Worm (Caenorhabditis elegans): Measurements from ENCODE around the gene C04A11.1.

Gene C04A11.1

ce11 chrX:13660206-13660605 is at the start of gene C04A11.1:
C04A11.1 (plus strand) TSS chrX:13660506.
- TF ChIP-seq flt-1 (GFP tag; IDR thresholded peaks at IDR 0.05) = no peak
- no peak for TF ChIP-seq T22C8.4 (GFP tag; IDR thresholded peaks at IDR 0.05)
- TF ChIP-seq ztf-23 (GFP tag; IDR thresholded peaks at IDR 0.05) = no peak

DNA sequence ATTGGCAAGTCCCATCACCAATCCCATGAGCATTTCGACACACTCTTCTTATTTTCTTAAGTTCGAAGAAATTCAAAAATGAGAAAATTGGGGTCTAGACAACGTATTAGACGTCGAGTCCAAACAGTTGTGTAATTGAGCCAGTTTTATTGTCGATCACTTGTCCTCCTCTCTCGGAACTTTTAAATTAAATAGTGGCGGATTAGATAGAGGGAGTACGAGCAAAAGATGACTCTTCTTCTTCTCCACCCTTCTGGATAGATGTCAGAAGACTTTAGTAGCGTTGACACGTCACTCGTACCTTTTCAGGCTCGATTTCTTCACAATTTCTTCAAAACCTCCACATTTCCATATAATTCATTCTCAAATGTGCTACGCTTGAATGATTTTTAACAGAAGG is 45.1 kb upstream of the C04A11.1 start:
- TF ChIP-seq T22C8.4 (GFP tag; IDR thresholded peaks at IDR 0.05) (no peak), tab-1 (GFP tag; IDR thresholded peaks at IDR 0.05) (no peak), klf-2 (GFP tag; conservative IDR thresholded peaks at IDR 0.05) (no peak), ztf-23 (GFP tag; IDR thresholded peaks at IDR 0.05) (no peak), med-1 (GFP tag; optimal IDR thresholded peaks at IDR 0.05; ENCODE audit: insufficient read depth) (no peak), ztf-29 (GFP tag; IDR thresholded peaks at IDR 0.05) (no peak), cog-1 (tag; optimal IDR thresholded peaks at IDR 0.05) (no peak), ref-1 (GFP tag; conservative IDR thresholded peaks at IDR 0.05) (no peak), flt-1 (GFP tag; IDR thresholded peaks at IDR 0.05) (no peak)

DNA sequence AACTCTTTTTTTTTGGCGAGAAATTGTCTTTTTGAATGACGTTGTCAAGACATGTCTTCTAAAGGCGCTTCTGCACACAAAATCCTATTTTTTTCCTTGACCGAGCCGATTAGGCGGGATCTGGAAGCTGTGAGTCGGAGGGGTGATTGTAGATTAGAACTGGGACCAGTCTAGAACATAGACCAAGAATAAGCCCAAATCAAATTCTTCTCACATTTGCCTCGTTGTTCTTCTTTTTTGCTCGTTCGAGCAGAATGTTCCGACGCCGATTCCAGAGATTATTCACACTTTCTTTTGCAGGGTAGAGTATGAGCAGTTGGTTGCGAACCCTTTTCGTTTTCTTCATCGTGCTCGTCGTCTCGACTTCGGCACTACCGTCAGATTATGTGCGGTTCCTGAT is 41.7 kb upstream of the C04A11.1 start, which contains the start of gene nlp-53:
nlp-53 (plus strand) TSS at position 301 of the 400 bp plus-strand sequence.
- TF ChIP-seq cog-1 (tag; optimal IDR thresholded peaks at IDR 0.05) (no peak), klf-2 (GFP tag; conservative IDR thresholded peaks at IDR 0.05) (no peak), med-1 (GFP tag; optimal IDR thresholded peaks at IDR 0.05; ENCODE audit: insufficient read depth) (no peak), flt-1 (GFP tag; IDR thresholded peaks at IDR 0.05) (no peak), tab-1 (GFP tag; IDR thresholded peaks at IDR 0.05) (no peak)

DNA sequence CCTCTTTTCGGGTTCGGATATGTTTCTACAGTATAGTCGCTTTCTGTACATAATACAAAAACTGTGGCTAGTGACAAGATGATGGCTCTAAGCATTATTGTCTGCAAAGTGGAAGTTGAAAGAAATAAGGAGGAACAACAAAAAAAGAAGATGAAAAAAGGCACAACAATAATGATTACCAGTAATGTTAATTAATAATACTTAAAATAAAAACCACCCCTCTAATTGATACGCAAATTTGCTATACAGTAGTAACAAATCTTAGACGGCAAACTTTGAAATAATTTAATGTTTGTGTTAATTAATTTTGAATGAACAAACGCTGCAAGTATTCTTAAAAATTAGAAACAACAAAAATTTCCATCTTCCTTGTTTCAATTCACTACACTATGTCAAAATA is 38.7 kb upstream of the C04A11.1 start, which contains the start of gene Y12A6A.1:
Y12A6A.1 (minus strand) TSS at position 101 of the 400 bp plus-strand sequence.
- TF ChIP-seq ref-1 (GFP tag; conservative IDR thresholded peaks at IDR 0.05) = no peak
- TF ChIP-seq med-1 (GFP tag; optimal IDR thresholded peaks at IDR 0.05; ENCODE audit: insufficient read depth) = no peak
- TF ChIP-seq ztf-29 (GFP tag; IDR thresholded peaks at IDR 0.05) = no peak
- TF ChIP-seq T22C8.4 (GFP tag; IDR thresholded peaks at IDR 0.05) = no peak
- TF ChIP-seq flt-1 (GFP tag; IDR thresholded peaks at IDR 0.05) = no peak
- no peak for TF ChIP-seq tab-1 (GFP tag; IDR thresholded peaks at IDR 0.05)
- TF ChIP-seq klf-2 (GFP tag; conservative IDR thresholded peaks at IDR 0.05) = no peak
- TF ChIP-seq cog-1 (tag; optimal IDR thresholded peaks at IDR 0.05) = no peak
- no peak for TF ChIP-seq ztf-23 (GFP tag; IDR thresholded peaks at IDR 0.05)

DNA sequence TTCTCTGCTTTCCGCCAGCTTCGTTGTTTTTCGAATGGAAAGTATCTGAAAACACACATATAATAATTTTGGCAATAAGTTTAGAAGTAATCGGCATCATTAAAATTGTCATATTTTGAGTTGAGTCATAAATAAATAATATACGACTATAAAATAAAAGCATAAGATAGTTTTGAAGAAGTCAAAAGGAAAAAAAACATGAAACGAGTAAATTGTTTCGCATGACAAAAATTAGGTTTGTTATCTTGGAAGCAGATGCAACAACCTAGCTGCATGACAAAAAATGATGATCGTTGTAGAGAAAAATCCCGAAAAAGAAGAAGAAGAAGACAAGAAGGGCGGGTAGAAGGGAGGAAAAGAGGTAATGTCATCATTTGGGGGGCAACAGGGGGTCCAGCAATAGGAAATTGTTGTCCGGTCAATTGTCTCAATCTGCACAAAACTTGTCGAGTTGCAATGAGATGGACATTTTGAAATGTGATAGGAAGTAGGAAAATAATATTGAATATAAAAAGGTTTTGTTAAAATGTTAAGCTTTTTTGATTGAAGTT is 29.1 kb upstream of the C04A11.1 start, which contains the start of gene nlg-1:
nlg-1 (minus strand) TSS at position 51 of the 551 bp plus-strand sequence.
- TF ChIP-seq tab-1 (GFP tag; IDR thresholded peaks at IDR 0.05) = no peak
- no peak for TF ChIP-seq klf-2 (GFP tag; conservative IDR thresholded peaks at IDR 0.05)
- no peak for TF ChIP-seq med-1 (GFP tag; optimal IDR thresholded peaks at IDR 0.05; ENCODE audit: insufficient read depth)

DNA sequence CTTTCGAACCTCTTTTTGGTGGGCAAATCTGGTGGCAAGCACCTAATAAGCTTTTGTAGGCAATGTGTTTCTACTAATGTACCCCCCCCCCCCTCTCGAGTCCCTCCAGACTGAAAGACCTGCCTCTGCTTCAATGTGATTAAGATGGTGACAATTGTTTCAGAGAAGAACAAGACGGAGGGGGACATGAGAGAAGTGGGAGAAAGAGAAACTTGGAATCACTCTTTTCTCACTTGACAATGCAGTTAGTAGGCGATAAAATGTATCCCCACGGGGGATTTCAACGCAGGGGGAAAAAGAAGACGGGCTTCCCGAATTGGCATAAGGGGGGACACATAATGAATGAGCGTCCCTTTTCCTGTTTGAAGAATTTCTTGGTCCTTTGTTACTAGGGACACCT is 28.1 kb upstream of the C04A11.1 start:
- no peak for TF ChIP-seq tab-1 (GFP tag; IDR thresholded peaks at IDR 0.05)
- TF ChIP-seq ztf-23 (GFP tag; IDR thresholded peaks at IDR 0.05) = no peak
- TF ChIP-seq ztf-29 (GFP tag; IDR thresholded peaks at IDR 0.05) = no peak
- TF ChIP-seq med-1 (GFP tag; optimal IDR thresholded peaks at IDR 0.05; ENCODE audit: insufficient read depth) = no peak
- no peak for TF ChIP-seq cog-1 (tag; optimal IDR thresholded peaks at IDR 0.05)
- no peak for TF ChIP-seq flt-1 (GFP tag; IDR thresholded peaks at IDR 0.05)
- TF ChIP-seq ref-1 (GFP tag; conservative IDR thresholded peaks at IDR 0.05) = no peak
- TF ChIP-seq klf-2 (GFP tag; conservative IDR thresholded peaks at IDR 0.05) = no peak
- no peak for TF ChIP-seq T22C8.4 (GFP tag; IDR thresholded peaks at IDR 0.05)

DNA sequence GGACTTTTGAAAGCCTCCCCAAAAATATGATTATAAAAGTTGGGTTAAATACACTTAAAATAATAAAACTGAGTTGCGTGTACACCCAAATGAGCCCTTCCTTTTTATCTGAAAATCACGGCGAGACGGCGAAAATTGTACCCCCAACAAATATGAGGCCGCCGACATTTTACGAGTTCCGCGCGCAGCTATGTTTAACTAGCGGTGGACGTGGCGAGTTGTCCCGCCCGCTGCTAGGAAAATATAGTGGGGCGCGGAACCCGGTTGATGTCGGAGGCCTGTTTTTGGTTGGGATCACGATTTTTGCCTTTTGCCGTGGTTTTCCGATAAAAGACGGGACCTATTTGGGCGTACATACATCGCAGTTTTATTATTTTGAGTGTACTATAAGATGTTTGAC is 27.3 kb upstream of the C04A11.1 start:
- TF ChIP-seq ztf-23 (GFP tag; IDR thresholded peaks at IDR 0.05) = no peak
- no peak for TF ChIP-seq klf-2 (GFP tag; conservative IDR thresholded peaks at IDR 0.05)
- no peak for TF ChIP-seq tab-1 (GFP tag; IDR thresholded peaks at IDR 0.05)
- TF ChIP-seq med-1 (GFP tag; optimal IDR thresholded peaks at IDR 0.05; ENCODE audit: insufficient read depth) = no peak
- TF ChIP-seq ref-1 (GFP tag; conservative IDR thresholded peaks at IDR 0.05) = no peak
- TF ChIP-seq cog-1 (tag; optimal IDR thresholded peaks at IDR 0.05) = no peak
- no peak for TF ChIP-seq T22C8.4 (GFP tag; IDR thresholded peaks at IDR 0.05)
- TF ChIP-seq ztf-29 (GFP tag; IDR thresholded peaks at IDR 0.05) = no peak
- TF ChIP-seq flt-1 (GFP tag; IDR thresholded peaks at IDR 0.05) = no peak

ce11 chrX:13633876-13634479 is 26.3 kb upstream of the C04A11.1 start:
- TF ChIP-seq ztf-23 (GFP tag; IDR thresholded peaks at IDR 0.05) = no peak
- no peak for TF ChIP-seq T22C8.4 (GFP tag; IDR thresholded peaks at IDR 0.05)
- no peak for TF ChIP-seq ztf-29 (GFP tag; IDR thresholded peaks at IDR 0.05)
- TF ChIP-seq ref-1 (GFP tag; conservative IDR thresholded peaks at IDR 0.05) = no peak
- TF ChIP-seq cog-1 (tag; optimal IDR thresholded peaks at IDR 0.05) = no peak
- TF ChIP-seq flt-1 (GFP tag; IDR thresholded peaks at IDR 0.05) = no peak
- TF ChIP-seq med-1 (GFP tag; optimal IDR thresholded peaks at IDR 0.05; ENCODE audit: insufficient read depth) = no peak
- no peak for TF ChIP-seq klf-2 (GFP tag; conservative IDR thresholded peaks at IDR 0.05)
- TF ChIP-seq tab-1 (GFP tag; IDR thresholded peaks at IDR 0.05) = no peak

- TF ChIP-seq flt-1 (GFP tag; IDR thresholded peaks at IDR 0.05) (no peak), med-1 (GFP tag; optimal IDR thresholded peaks at IDR 0.05; ENCODE audit: insufficient read depth) (no peak), cog-1 (tag; optimal IDR thresholded peaks at IDR 0.05) (no peak), tab-1 (GFP tag; IDR thresholded peaks at IDR 0.05) (no peak), ref-1 (GFP tag; conservative IDR thresholded peaks at IDR 0.05) (no peak), ztf-29 (GFP tag; IDR thresholded peaks at IDR 0.05) (no peak), klf-2 (GFP tag; conservative IDR thresholded peaks at IDR 0.05) (no peak), T22C8.4 (GFP tag; IDR thresholded peaks at IDR 0.05) (no peak), ztf-23 (GFP tag; IDR thresholded peaks at IDR 0.05) (no peak)
Observed at ce11 chrX:13637526-13637925, 22.8 kb upstream of the C04A11.1 start.

Measured in whole organism, midembryonic.